Worm (Caenorhabditis elegans): ENCODE results near the gene cnc-2.

DNA sequence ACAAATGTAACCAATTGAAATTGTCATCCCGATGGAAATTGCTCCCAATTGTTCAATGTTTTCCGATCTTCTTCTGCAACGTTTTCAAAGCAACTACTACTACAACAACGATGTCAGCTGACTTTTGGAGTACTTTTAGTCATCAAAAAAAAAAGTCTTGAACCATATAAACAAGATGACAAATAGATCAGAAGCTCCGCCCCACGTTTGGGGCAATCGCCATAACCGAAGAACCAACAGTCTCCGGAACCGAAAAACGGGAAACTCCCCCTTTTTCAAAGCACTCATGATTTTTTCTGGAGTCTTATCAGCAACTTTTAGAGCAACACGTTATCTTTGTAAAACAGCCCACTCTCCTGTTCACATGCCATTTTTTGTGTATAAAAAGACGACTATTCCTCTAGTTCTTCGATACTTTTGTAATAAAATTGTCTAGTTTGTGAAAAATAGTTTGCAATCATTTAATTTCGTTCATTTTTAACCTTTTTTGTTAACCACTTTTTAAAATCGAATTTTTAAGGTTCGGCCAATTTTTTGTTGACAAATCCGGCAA is 9.5 kb upstream of the cnc-2 start:
- TF ChIP-seq W03F9.2 (tag; optimal IDR thresholded peaks at IDR 0.05) (no peak), dao-5 (tag; optimal IDR thresholded peaks at IDR 0.05) (no peak), him-1 (tag; optimal IDR thresholded peaks at IDR 0.05) (no peak)

Data from whole organism, L4/young adult.